Worm (Caenorhabditis elegans) whole organism, late embryonic: ENCODE data around the gene R13A5.10.

Experiments used
- C08G9.2 ChIP-seq: sonication (generic microtip); optimal IDR thresholded peaks from 2 replicates; lab custom pipeline; 2016; ENCODE audit warnings: mild to moderate bottlenecking, missing genetic modification characterization, moderate library complexity, missing compliant biosample characterization
- C38D4.7 ChIP-seq: fragments of 200-800 bp; sonication (Bioruptor generic); optimal IDR thresholded peaks from 2 replicates; lab custom pipeline; 2018; ENCODE audit warnings: mild to moderate bottlenecking, missing genetic modification characterization, moderate library complexity, missing compliant biosample characterization
- F13H6.1 ChIP-seq: sonication (generic microtip); optimal IDR thresholded peaks from 2 replicates; lab custom pipeline; 2016; ENCODE audit warnings: missing genetic modification characterization, missing compliant biosample characterization
- K09A11.1 ChIP-seq: sonication (generic microtip); optimal IDR thresholded peaks from 2 replicates; lab custom pipeline; 2017; ENCODE audit warnings: antibody characterized with exemption, mild to moderate bottlenecking, missing genetic modification characterization, missing compliant biosample characterization; ENCODE audit not compliant: insufficient read depth
- T23F11.4 ChIP-seq: fragments of 200-800 bp; sonication (Bioruptor generic); optimal IDR thresholded peaks from 2 replicates; lab custom pipeline; 2018; ENCODE audit warnings: mild to moderate bottlenecking, missing genetic modification characterization, missing compliant biosample characterization
- Y22D7AL.16 ChIP-seq: sonication (generic microtip); optimal IDR thresholded peaks from 2 replicates; lab custom pipeline; 2016; ENCODE audit warnings: missing genetic modification characterization, missing compliant biosample characterization
- ama-1 ChIP-seq: fragments of 150-350 bp; optimal IDR thresholded peaks from 2 replicates; lab custom pipeline; 2014
- ceh-14 ChIP-seq: sonication (generic microtip); optimal IDR thresholded peaks from 2 replicates; lab custom pipeline; 2016; ENCODE audit warnings: missing genotype, missing genetic modification characterization, missing compliant biosample characterization
- ceh-22 ChIP-seq: sonication (generic microtip); optimal IDR thresholded peaks from 2 replicates; lab custom pipeline; 2017; ENCODE audit warnings: missing biosample characterization, missing genetic modification characterization
- ceh-24 ChIP-seq: sonication (generic microtip); optimal IDR thresholded peaks from 2 replicates; lab custom pipeline; 2016; ENCODE audit warnings: mild to moderate bottlenecking, missing genetic modification characterization, missing compliant biosample characterization
- ceh-45 ChIP-seq: fragments of 200-800 bp; sonication (Bioruptor generic); IDR thresholded peaks from 2 replicates; pipeline ENCODE4 v1.3.6; 2022; ENCODE audit warnings: missing genetic modification reagents, missing genetic modification characterization, missing compliant biosample characterization
- ceh-48 ChIP-seq: sonication (generic microtip); optimal IDR thresholded peaks from 2 replicates; lab custom pipeline; 2016; ENCODE audit warnings: missing genetic modification characterization, inconsistent platforms, missing compliant biosample characterization
- ceh-9 ChIP-seq: sonication (generic microtip); optimal IDR thresholded peaks from 2 replicates; lab custom pipeline; 2016; ENCODE audit warnings: mild to moderate bottlenecking, missing genetic modification characterization, inconsistent platforms, missing compliant biosample characterization
- dve-1 ChIP-seq: sonication (generic microtip); optimal IDR thresholded peaks from 2 replicates; lab custom pipeline; 2017; ENCODE audit warnings: antibody characterized with exemption, mild to moderate bottlenecking, missing genetic modification characterization, missing compliant biosample characterization
- ets-4 ChIP-seq: sonication (generic microtip); optimal IDR thresholded peaks from 2 replicates; lab custom pipeline; 2016; ENCODE audit warnings: missing genetic modification characterization, missing compliant biosample characterization
- fax-1 ChIP-seq: sonication (generic microtip); optimal IDR thresholded peaks from 2 replicates; lab custom pipeline; 2016; ENCODE audit warnings: missing genotype, missing genetic modification characterization, missing compliant biosample characterization
- fkh-10 ChIP-seq: fragments of 150-350 bp; optimal IDR thresholded peaks from 2 replicates; lab custom pipeline; 2014; ENCODE audit warnings: missing biosample characterization, missing genetic modification reagents, missing genetic modification characterization
- fkh-6 ChIP-seq: sonication (generic microtip); optimal IDR thresholded peaks from 2 replicates; lab custom pipeline; 2016; ENCODE audit warnings: missing genetic modification characterization, missing compliant biosample characterization
- gmeb-2 ChIP-seq: sonication (generic microtip); optimal IDR thresholded peaks from 2 replicates; lab custom pipeline; 2016; ENCODE audit warnings: missing genetic modification characterization, inconsistent platforms, missing compliant biosample characterization
- hlh-13 ChIP-seq: fragments of 200-800 bp; sonication (Bioruptor generic); optimal IDR thresholded peaks from 2 replicates; lab custom pipeline; 2018; ENCODE audit warnings: mild to moderate bottlenecking, missing genetic modification characterization, missing compliant biosample characterization
- hlh-30 ChIP-seq: sonication (generic microtip); optimal IDR thresholded peaks from 2 replicates; lab custom pipeline; 2017; ENCODE audit warnings: antibody characterized with exemption, missing genetic modification characterization, missing compliant biosample characterization; ENCODE audit not compliant: insufficient read depth
- lim-6 ChIP-seq: sonication (generic microtip); optimal IDR thresholded peaks from 2 replicates; lab custom pipeline; 2016; ENCODE audit warnings: missing genetic modification characterization, missing compliant biosample characterization
- lin-11 ChIP-seq: fragments of 200-800 bp; sonication (Bioruptor generic); optimal IDR thresholded peaks from 2 replicates; lab custom pipeline; 2018; ENCODE audit warnings: mild to moderate bottlenecking, missing genetic modification characterization, missing compliant biosample characterization
- nfya-1 ChIP-seq: sonication (generic microtip); optimal IDR thresholded peaks from 2 replicates; lab custom pipeline; 2017; ENCODE audit warnings: missing genetic modification characterization, mild to moderate bottlenecking, missing compliant biosample characterization, antibody characterized with exemption, moderate library complexity
- odd-2 ChIP-seq: sonication (generic microtip); optimal IDR thresholded peaks from 2 replicates; lab custom pipeline; 2017; ENCODE audit warnings: antibody characterized with exemption, mild to moderate bottlenecking, missing genetic modification characterization, missing compliant biosample characterization
- pag-3 ChIP-seq: sonication (generic microtip); optimal IDR thresholded peaks from 2 replicates; lab custom pipeline; 2016; ENCODE audit warnings: missing compliant biosample characterization, missing genetic modification characterization, borderline replicate concordance
- pha-2 ChIP-seq: sonication (generic microtip); optimal IDR thresholded peaks from 2 replicates; lab custom pipeline; 2017; ENCODE audit warnings: mild to moderate bottlenecking, missing genetic modification characterization, missing compliant biosample characterization
- pqm-1 ChIP-seq: sonication (generic microtip); optimal IDR thresholded peaks from 2 replicates; lab custom pipeline; 2016; ENCODE audit warnings: missing genetic modification characterization, missing compliant biosample characterization
- sdc-2 ChIP-seq: sonication (generic microtip); optimal IDR thresholded peaks from 2 replicates; lab custom pipeline; 2016; ENCODE audit warnings: missing genotype, missing genetic modification characterization, missing compliant biosample characterization
- sox-4 ChIP-seq: sonication (generic microtip); optimal IDR thresholded peaks from 2 replicates; lab custom pipeline; 2017; ENCODE audit warnings: mild to moderate bottlenecking, missing genetic modification characterization, inconsistent platforms, missing compliant biosample characterization
- syd-9 ChIP-seq: sonication (generic microtip); optimal IDR thresholded peaks from 2 replicates; lab custom pipeline; 2016; ENCODE audit warnings: mild to moderate bottlenecking, missing genetic modification characterization, moderate library complexity, missing compliant biosample characterization
- tbx-2 ChIP-seq: sonication (generic microtip); optimal IDR thresholded peaks from 2 replicates; lab custom pipeline; 2016; ENCODE audit warnings: missing genetic modification characterization, missing compliant biosample characterization
- tbx-7 ChIP-seq: sonication (generic microtip); optimal IDR thresholded peaks from 2 replicates; lab custom pipeline; 2016; ENCODE audit warnings: missing genotype, missing genetic modification characterization, missing compliant biosample characterization
- ttx-3 ChIP-seq: sonication (generic microtip); optimal IDR thresholded peaks from 2 replicates; lab custom pipeline; 2016; ENCODE audit warnings: missing genetic modification reagents, missing genetic modification characterization, missing compliant biosample characterization
- unc-42 ChIP-seq: sonication (generic microtip); optimal IDR thresholded peaks from 2 replicates; lab custom pipeline; 2016; ENCODE audit warnings: missing genotype, missing genetic modification characterization, missing compliant biosample characterization
- unc-55 ChIP-seq: sonication (generic microtip); optimal IDR thresholded peaks from 2 replicates; lab custom pipeline; 2017; ENCODE audit warnings: missing biosample characterization, missing genetic modification reagents, missing genetic modification characterization
- unc-86 ChIP-seq: sonication (generic microtip); optimal IDR thresholded peaks from 2 replicates; lab custom pipeline; 2016; ENCODE audit warnings: missing genetic modification characterization, missing compliant biosample characterization
- zip-5 ChIP-seq: sonication (generic microtip); optimal IDR thresholded peaks from 2 replicates; lab custom pipeline; 2016; ENCODE audit warnings: missing genetic modification characterization, missing compliant biosample characterization
- ztf-16 ChIP-seq: sonication (generic microtip); optimal IDR thresholded peaks from 2 replicates; lab custom pipeline; 2017; ENCODE audit warnings: missing genetic modification characterization, missing compliant biosample characterization

Gene R13A5.10

DNA sequence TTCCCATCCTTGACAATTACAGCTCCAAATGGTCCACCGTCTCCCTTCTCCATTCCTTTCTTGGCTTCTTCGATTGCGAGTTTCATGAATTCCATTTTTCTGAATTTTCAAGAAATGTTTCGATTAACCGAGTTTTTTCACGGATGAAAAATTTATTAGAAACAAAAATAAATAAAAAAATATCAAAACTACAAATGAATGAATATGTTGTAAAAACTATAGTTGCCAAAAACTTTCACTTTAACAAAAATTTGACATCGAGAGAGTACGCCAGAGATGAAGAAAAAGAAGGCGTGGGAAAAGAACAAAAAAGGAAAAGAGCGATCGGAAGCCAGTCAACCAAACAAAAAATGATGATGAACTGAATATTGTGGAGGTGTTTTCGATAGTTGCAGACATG lies at the start of gene R13A5.10:
TSS of gene R13A5.10 (minus strand) at position 101 of the 400 bp plus-strand sequence.
- TF ChIP-seq pqm-1 (tag; lab: Kevin White, UChicago) (no peak), gmeb-2 (tag; lab: Kevin White, UChicago) (no peak), ama-1 (lab: Kevin White, UChicago) (no peak), sdc-2 (tag; lab: Kevin White, UChicago) (no peak), unc-86 (no peak), hlh-13 (GFP tag; lab: Kevin White, UChicago) (no peak), fkh-10 (GFP tag; lab: Kevin White, UChicago) (no peak), C08G9.2 (tag; lab: Kevin White, UChicago) (no peak), ceh-45 (GFP tag; lab: Robert Waterston, UW) (no peak), ztf-16 (tag; lab: Kevin White, UChicago) (no peak), ets-4 (tag; lab: Kevin White, UChicago) (no peak), fkh-6 (tag; lab: Kevin White, UChicago) (no peak), tbx-2 (no peak), sox-4 (tag; lab: Kevin White, UChicago) (no peak), pag-3 (tag; lab: Kevin White, UChicago) (no peak), fax-1 (tag; lab: Kevin White, UChicago) (no peak), ceh-24 (tag; lab: Kevin White, UChicago) (no peak), unc-55 (GFP tag; lab: Kevin White, UChicago) (no peak), lin-11 (tag; lab: Kevin White, UChicago) (no peak), lim-6 (tag; lab: Kevin White, UChicago) (no peak)

DNA sequence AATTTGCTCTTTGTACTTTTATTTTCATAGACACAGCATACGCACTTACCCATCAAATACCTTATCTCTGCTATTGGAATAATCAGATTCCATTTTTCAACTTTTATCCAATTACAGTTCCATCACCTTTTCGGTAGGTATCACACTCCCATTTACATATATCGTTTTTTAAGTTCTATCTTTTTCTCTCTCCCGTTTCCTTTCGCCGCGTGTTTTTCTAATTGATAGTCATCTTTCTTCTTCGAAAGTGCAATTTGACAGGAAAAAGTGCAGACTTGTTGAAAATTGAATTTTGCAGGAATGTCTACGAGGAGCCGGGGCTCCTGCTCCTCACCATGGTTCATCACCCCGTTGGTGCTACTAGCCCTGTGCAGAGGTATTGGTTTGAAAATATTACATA lies 42.3 kb upstream of the R13A5.10 start, which contains the start of gene fbn-1:
TSS of gene fbn-1 (plus strand) at position 301 of the 400 bp plus-strand sequence.
- TF ChIP-seq ceh-14 (tag; lab: Kevin White, UChicago) = no peak
- no peak for TF ChIP-seq ceh-48 (tag; lab: Kevin White, UChicago)
- TF ChIP-seq unc-42 (tag; lab: Kevin White, UChicago) = no peak
- no peak for TF ChIP-seq C38D4.7 (GFP tag; lab: Kevin White, UChicago)
- TF ChIP-seq K09A11.1 (tag; lab: Kevin White, UChicago) = no peak
- no peak for TF ChIP-seq ttx-3 (tag; lab: Kevin White, UChicago)
- TF ChIP-seq C08G9.2 (tag; lab: Kevin White, UChicago) = no peak
- no peak for TF ChIP-seq syd-9 (tag; lab: Kevin White, UChicago)

DNA sequence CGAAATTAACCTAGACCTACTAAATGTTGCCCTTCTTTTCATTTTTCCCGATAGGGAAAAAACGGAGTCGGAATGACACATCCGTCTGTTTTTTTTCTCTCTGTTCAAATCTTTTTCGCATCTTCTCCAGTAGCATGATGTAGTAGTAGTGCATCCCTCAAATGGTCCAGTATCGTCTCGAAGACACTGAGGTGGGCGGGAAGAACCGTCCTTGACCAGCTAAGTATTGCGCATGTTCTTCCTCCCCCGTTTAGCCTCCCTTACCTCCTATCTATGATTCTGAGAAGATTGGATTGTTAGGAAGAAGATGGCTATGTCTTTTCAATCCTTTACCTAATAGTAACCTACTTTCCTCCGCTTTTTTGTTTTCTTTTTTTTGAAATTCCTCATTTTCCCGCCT lies 40.1 kb upstream of the R13A5.10 start:
- TF ChIP-seq tbx-7 (tag; lab: Kevin White, UChicago) (no peak), sox-4 (tag; lab: Kevin White, UChicago) (no peak), zip-5 (tag; lab: Kevin White, UChicago) (no peak), hlh-30 (tag; lab: Kevin White, UChicago) (no peak), ets-4 (tag; lab: Kevin White, UChicago) (no peak), fkh-10 (GFP tag; lab: Kevin White, UChicago) (no peak), F13H6.1 (no peak), odd-2 (tag; lab: Kevin White, UChicago) (no peak), ceh-14 (tag; lab: Kevin White, UChicago) (no peak), T23F11.4 (no peak), dve-1 (tag; lab: Kevin White, UChicago) (no peak), ceh-9 (no peak), Y22D7AL.16 (tag; lab: Kevin White, UChicago) (no peak), pha-2 (tag; lab: Kevin White, UChicago) (no peak)

DNA sequence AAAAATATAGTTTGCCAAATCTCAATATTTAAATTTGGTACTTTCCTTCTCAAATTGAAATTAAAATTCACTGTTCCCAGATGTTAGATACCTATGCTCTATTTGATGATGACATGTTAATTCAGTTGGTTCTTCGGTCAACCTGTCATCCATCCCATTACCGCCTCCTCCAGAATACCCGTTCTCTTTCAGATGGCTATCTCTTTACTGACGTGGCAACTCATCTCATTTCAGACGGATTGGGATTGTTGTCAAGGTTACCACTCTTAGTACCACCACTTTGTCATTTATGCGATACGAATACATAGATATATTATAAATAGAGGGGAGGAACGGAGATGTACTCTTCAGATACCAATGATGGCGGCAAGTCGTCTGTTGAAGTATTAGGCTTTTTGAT lies 38.6 kb upstream of the R13A5.10 start:
- no peak for TF ChIP-seq ceh-22 (tag; lab: Kevin White, UChicago)
- no peak for TF ChIP-seq nfya-1 (tag; lab: Kevin White, UChicago)
- TF ChIP-seq fax-1 (tag; lab: Kevin White, UChicago) = no peak
